Fruit fly (Drosophila melanogaster) whole organism, wandering third instar larva: Measurements from ENCODE around the gene CG34300.

Source experiments
- Mio ChIP-seq: sonication (Bioruptor generic); optimal IDR thresholded peaks from 2 replicates; lab custom pipeline; 2016; ENCODE audit warnings: missing biosample characterization, missing genetic modification characterization
- Rel ChIP-seq, 2 experiments: fragments of 200-800 bp; sonication (Bioruptor generic) in 1 of 2; optimal IDR thresholded peaks; 2 replicates in 1 of 2; 3 replicates in 1 of 2; lab custom pipeline; 2016 to 2019; ENCODE audit warnings: mild to moderate bottlenecking in 2 of 2, missing biosample characterization in 2 of 2, missing genetic modification characterization in 2 of 2, moderate library complexity in 1 of 2
- Sp1 ChIP-seq: fragments of 200-800 bp; sonication (Bioruptor generic); optimal IDR thresholded peaks from 3 replicates; lab custom pipeline; 2019; ENCODE audit warnings: missing biosample characterization, mild to moderate bottlenecking, missing genetic modification characterization, moderate library complexity
- foxo ChIP-seq, 2 experiments: fragments of 200-800 bp; sonication (Bioruptor generic); optimal IDR thresholded peaks; 2 replicates in 1 of 2; 3 replicates in 1 of 2; lab custom pipeline; 2016 to 2017; ENCODE audit warnings: missing biosample characterization in 2 of 2, missing genetic modification characterization in 2 of 2
- fru ChIP-seq: fragments of 200-800 bp; sonication (Bioruptor generic); optimal IDR thresholded peaks from 3 replicates; lab custom pipeline; 2016; ENCODE audit warnings: missing biosample characterization, mild to moderate bottlenecking, missing genetic modification characterization
- h ChIP-seq: fragments of 200-800 bp; sonication (Bioruptor generic); optimal IDR thresholded peaks from 3 replicates; lab custom pipeline; 2016; ENCODE audit warnings: missing biosample characterization, mild to moderate bottlenecking, missing genetic modification characterization
- jim ChIP-seq: fragments of 175-275, 200-325 bp; sonication (Bioruptor generic); optimal IDR thresholded peaks from 2 replicates; lab custom pipeline; 2016; ENCODE audit warnings: missing biosample characterization, mild to moderate bottlenecking, missing genetic modification characterization
- psq ChIP-seq: fragments of 200-800 bp; sonication (Bioruptor generic); optimal IDR thresholded peaks from 3 replicates; lab custom pipeline; 2017; ENCODE audit warnings: missing biosample characterization, mild to moderate bottlenecking, missing genetic modification characterization, moderate library complexity
- tai ChIP-seq: sonication (Bioruptor generic); optimal IDR thresholded peaks from 2 replicates; lab custom pipeline; 2016; ENCODE audit warnings: missing biosample characterization, missing genetic modification characterization
- woc ChIP-seq: sonication (Bioruptor generic); optimal IDR thresholded peaks from 2 replicates; lab custom pipeline; 2016; ENCODE audit warnings: missing biosample characterization, mild to moderate bottlenecking, missing genetic modification characterization

- TF ChIP-seq jim = no peak
- TF ChIP-seq Rel (GFP tag; optimal IDR thresholded peaks at IDR 0.05; lab: Kevin White, UChicago) = no peak
- no peak for TF ChIP-seq Rel (tag; optimal IDR thresholded peaks at IDR 0.05; lab: Kevin White, UChicago)
- TF ChIP-seq fru (GFP tag; lab: Kevin White, UChicago) = peak; percentile 8
- peak; percentile 15 for TF ChIP-seq Sp1 (GFP tag; lab: Kevin White, UChicago)
- TF ChIP-seq psq (GFP tag; lab: Kevin White, UChicago) = peak; percentile 63
- TF ChIP-seq h = peak; percentile 1
- no peak for TF ChIP-seq foxo (GFP tag; optimal IDR thresholded peaks at IDR 0.05; lab: Kevin White, UChicago)
- no peak for TF ChIP-seq tai (GFP tag; lab: Kevin White, UChicago)
- no peak for TF ChIP-seq Mio (GFP tag; lab: Kevin White, UChicago)
- no peak for TF ChIP-seq woc (GFP tag; lab: Kevin White, UChicago)
Measured at dm6 chr3R:30277700-30278099, 28.7 kb downstream of the CG34300 start, which contains the start of gene heca.
